Fruit fly (Drosophila melanogaster): ENCODE measurements around the gene CycK.

The CycK gene

dm6 chr2L:22104301-22104700 is 25.6 kb downstream of the CycK start, which contains the start of gene tplus3b:
Gene tplus3b, minus strand, starts transcription at chr2L:22104401.
- TF ChIP-seq usp (GFP tag; optimal IDR thresholded peaks at IDR 0.05) = no peak
- no peak for TF ChIP-seq CG8478 (optimal IDR thresholded peaks at IDR 0.05)
- TF ChIP-seq pan (optimal IDR thresholded peaks at IDR 0.05) = no peak
- no peak for TF ChIP-seq Dll (optimal IDR thresholded peaks at IDR 0.05)
- TF ChIP-seq EcR (GFP tag; optimal IDR thresholded peaks at IDR 0.05) = no peak
- TF ChIP-seq psq (optimal IDR thresholded peaks at IDR 0.05) = no peak

- TF ChIP-seq EcR (GFP tag; optimal IDR thresholded peaks at IDR 0.05) = no peak
Measured at dm6 chr2L:22079332-22079731, 50.6 kb downstream of the CycK start, which contains the start of gene ttm3. Gene ttm3, plus strand, starts transcription at chr2L:22079632.
